Worm (Caenorhabditis elegans): Measurements from ENCODE around the gene K04B12.2.

DNA sequence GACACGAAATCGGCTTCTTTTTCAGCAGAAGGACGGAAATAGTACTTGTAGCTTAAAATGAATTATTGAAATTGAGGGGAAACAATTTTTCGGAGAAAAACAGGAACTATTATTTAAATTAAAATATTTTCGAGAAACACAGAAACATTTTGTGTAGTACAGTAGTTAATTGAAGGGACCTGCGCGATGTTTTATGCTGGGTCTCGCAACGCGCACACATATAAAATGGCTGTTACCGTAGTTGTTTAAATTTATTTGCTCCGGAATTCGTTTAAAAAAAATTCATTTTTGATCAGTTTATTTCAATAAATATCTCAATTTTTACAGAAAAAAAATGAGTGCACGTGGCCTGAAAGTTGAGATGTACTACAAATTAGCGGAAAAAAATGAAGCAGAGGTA is 27.0 kb downstream of the K04B12.2 start, which contains the start of gene dsb-2:
- no peak for TF ChIP-seq B0310.2 (tag; optimal IDR thresholded peaks at IDR 0.05)
- no peak for TF ChIP-seq scrt-1 (GFP tag; IDR thresholded peaks at IDR 0.05)
- no peak for TF ChIP-seq flt-1 (GFP tag; IDR thresholded peaks at IDR 0.05)
- TF ChIP-seq hnd-1 (tag; optimal IDR thresholded peaks at IDR 0.05) = no peak
- no peak for TF ChIP-seq tbx-11 (GFP tag; IDR thresholded peaks at IDR 0.05)
- TF ChIP-seq ama-1 (optimal IDR thresholded peaks at IDR 0.05) = no peak
